Fruit fly (Drosophila melanogaster): ENCODE results near the gene Vml.
A peak's percentile ranks its signal among the peaks of the same experiment; 100 is the strongest.

DNA sequence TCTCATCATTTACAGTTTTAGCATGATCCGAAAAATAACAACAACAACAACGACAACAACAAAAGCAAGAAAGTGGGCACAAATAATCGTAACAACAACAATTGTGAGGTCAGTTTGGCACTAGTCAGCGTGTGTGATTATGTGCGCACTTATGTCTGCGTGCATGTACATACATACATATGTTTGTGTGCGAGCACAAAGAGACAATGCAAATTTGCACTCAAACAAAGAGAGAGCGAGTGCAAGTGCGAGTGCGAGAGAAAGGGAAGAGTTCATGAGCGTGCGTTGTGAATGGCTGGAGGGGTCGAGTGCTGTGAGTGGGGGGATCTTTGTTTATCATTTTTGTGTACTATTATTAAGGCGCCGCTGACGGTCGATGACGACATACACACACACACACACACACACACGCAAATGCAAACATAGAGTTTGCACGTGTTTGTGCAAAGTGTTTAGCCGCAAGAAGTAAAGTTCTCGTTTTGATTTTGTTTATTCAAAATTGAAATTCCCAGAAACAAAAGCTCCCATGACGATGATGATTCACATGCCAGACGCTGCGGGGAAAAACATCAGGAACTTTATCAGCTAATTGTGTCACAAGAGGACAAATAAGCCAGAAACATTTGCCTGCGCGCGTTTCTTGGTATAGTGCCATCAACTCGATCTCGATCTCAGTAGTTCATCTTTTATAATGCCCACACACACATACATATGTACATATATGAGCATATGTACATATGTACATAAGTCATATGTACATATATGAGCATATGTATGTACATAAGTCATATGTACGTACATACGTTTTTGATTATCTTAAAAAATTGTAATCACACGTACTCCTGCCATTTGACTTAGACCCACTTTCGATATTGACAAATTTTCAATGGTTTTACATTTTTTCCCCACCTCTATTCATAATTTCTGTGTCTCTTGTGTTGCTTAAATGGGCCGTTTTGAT is 19.1 kb downstream of the Vml start:
- TF ChIP-seq eg (GFP tag; IDR thresholded peaks at IDR 0.05) (peak; percentile 70; the same call in 2 of the 3 replicates), CG6808 (GFP tag; optimal IDR thresholded peaks at IDR 0.05) (no peak), Lpt (GFP tag; optimal IDR thresholded peaks at IDR 0.05) (peak; percentile 58), Sox102F (GFP tag; optimal IDR thresholded peaks at IDR 0.05) (peak; percentile 67), OdsH (GFP tag; optimal IDR thresholded peaks at IDR 0.05) (peak; percentile 39), CG16779 (tag; optimal IDR thresholded peaks at IDR 0.05) (peak; percentile 46), achi (GFP tag; optimal IDR thresholded peaks at IDR 0.05) (peak; percentile 42), fd85E (GFP tag; optimal IDR thresholded peaks at IDR 0.05) (no peak), salr (GFP tag; optimal IDR thresholded peaks at IDR 0.05) (no peak)

All from whole organism, prepupa.